Fruit fly (Drosophila melanogaster): ENCODE measurements around the gene CG9682.

The CG9682 gene

DNA sequence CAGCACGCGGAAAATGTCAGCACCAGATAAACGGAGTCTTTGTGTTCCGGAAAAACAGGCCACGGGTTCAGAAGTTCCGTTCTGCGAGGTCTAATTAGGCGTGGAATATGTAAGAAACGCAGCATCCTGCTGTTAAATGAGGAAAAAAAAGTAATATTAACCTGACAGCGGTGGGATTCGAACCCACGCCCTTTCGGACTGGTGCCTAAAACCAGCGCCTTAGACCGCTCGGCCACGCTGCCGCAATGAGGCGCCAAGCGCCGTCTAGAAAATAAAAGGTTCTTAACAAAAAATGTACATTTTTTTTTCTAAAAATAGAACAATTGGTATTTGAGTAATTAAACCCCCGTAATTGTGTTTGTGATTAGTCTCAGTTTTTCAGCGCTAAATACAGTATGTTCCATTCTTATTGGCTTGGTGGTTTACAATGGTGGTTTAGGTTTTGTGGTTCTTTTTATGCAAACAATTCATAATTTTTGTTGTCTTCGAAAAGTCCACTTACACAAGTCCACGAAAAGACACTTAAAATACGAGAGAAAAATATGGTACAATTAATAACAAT lies 2.8 kb upstream of the CG9682 start:
- no peak for TF ChIP-seq CG8478 (optimal IDR thresholded peaks at IDR 0.05)
- TF ChIP-seq psq (optimal IDR thresholded peaks at IDR 0.05): no peak
- no peak for TF ChIP-seq pan (optimal IDR thresholded peaks at IDR 0.05)
- TF ChIP-seq Dll (optimal IDR thresholded peaks at IDR 0.05): no peak
- no peak for TF ChIP-seq usp (GFP tag; optimal IDR thresholded peaks at IDR 0.05)
- TF ChIP-seq EcR (GFP tag; optimal IDR thresholded peaks at IDR 0.05): no peak

DNA sequence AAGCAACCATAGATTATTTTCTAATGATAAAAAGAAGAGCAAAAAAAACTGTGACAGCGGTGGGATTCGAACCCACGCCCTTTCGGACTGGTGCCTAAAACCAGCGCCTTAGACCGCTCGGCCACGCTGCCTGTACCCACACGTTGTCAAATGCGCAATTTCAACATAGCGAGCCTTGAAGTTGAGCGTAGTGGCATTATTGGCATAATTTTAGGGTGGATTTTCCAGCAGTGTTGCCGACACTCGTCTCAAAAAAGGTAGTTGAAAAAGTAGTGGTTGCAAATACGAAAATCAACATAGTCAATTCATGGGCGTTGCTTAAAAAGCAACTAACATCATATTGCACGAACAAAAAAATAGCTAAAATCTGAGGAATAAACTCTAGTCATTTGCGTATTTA lies 2.2 kb upstream of the CG9682 start:
- no peak for TF ChIP-seq psq (optimal IDR thresholded peaks at IDR 0.05)
- no peak for TF ChIP-seq EcR (GFP tag; optimal IDR thresholded peaks at IDR 0.05)
- no peak for TF ChIP-seq CG8478 (optimal IDR thresholded peaks at IDR 0.05)
- no peak for TF ChIP-seq usp (GFP tag; optimal IDR thresholded peaks at IDR 0.05)
- TF ChIP-seq Dll (optimal IDR thresholded peaks at IDR 0.05): no peak
- TF ChIP-seq pan (optimal IDR thresholded peaks at IDR 0.05): no peak

DNA sequence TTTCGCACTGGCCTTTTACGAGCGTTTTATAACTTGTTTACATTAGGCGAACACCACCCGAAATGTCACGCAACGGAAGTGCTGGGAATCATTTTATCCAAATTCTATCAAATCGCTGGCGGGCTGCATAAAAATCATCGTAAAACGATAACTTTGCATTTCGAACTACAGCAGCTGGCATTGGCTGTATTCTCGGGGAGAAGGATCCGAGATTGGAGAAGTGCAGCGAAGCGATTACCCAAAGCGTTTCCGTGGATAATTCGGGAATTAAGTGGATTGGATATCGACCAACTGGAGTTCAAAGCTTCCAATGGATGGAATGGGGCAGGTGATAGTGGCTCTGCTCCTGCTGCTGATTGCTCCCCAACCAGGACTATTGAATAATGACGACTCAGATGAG lies 1.4 kb upstream of the CG9682 start, which contains the start of gene CG34299:
Gene CG34299, plus strand, starts transcription at position 301 of the 400 bp plus-strand sequence.
- TF ChIP-seq usp (GFP tag; optimal IDR thresholded peaks at IDR 0.05): no peak
- TF ChIP-seq CG8478 (optimal IDR thresholded peaks at IDR 0.05): no peak
- TF ChIP-seq EcR (GFP tag; optimal IDR thresholded peaks at IDR 0.05): no peak
- no peak for TF ChIP-seq psq (optimal IDR thresholded peaks at IDR 0.05)
- TF ChIP-seq Dll (optimal IDR thresholded peaks at IDR 0.05): no peak
- no peak for TF ChIP-seq pan (optimal IDR thresholded peaks at IDR 0.05)

DNA sequence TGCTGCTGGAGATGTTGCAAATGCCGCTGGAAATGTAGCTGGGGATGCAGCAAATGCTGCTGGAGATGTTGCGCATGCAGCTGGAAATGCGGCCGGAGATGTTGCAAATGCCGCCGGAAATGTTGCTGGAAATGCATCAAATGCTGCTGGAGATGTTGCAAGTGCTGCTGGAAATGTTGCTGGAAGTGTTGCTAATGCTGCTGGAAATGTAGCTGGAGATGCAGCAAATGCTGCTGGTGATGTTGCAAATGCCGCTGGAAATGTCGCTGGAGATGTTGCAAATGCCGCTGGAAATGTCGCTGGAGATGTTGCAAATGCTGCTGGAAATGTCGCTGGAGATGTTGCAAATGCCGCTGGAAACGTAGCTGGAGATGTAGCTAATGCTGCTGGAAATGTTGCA lies 1.6 kb downstream of the CG9682 start:
- no peak for TF ChIP-seq CG8478 (optimal IDR thresholded peaks at IDR 0.05)
- TF ChIP-seq usp (GFP tag; optimal IDR thresholded peaks at IDR 0.05): no peak
- no peak for TF ChIP-seq psq (optimal IDR thresholded peaks at IDR 0.05)
- no peak for TF ChIP-seq EcR (GFP tag; optimal IDR thresholded peaks at IDR 0.05)
- no peak for TF ChIP-seq pan (optimal IDR thresholded peaks at IDR 0.05)
- no peak for TF ChIP-seq Dll (optimal IDR thresholded peaks at IDR 0.05)

DNA sequence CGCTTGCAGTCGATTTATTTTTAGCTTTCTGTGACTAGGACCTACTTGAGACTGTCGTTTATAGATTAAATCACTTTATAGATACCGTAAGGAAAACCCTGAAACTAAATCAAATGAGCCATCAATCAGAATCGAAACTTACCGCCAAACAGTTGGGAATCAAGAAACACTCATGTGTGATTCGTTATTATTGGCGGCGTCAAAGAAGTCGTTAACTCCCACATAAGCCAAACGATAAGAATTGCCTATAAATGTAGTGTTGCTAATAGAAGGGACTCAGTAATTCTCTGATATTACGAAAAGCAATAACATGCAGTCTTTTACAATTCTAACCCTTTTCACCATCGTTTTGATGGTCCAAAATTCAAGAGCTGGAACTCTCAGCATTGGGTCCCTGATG lies 2.2 kb downstream of the CG9682 start, which contains the start of gene CG18404:
Gene CG18404, plus strand, starts transcription at position 301 of the 400 bp plus-strand sequence.
- TF ChIP-seq psq (optimal IDR thresholded peaks at IDR 0.05) (no peak), usp (GFP tag; optimal IDR thresholded peaks at IDR 0.05) (no peak), Dll (optimal IDR thresholded peaks at IDR 0.05) (no peak), EcR (GFP tag; optimal IDR thresholded peaks at IDR 0.05) (no peak), CG8478 (optimal IDR thresholded peaks at IDR 0.05) (no peak), pan (optimal IDR thresholded peaks at IDR 0.05) (no peak)

DNA sequence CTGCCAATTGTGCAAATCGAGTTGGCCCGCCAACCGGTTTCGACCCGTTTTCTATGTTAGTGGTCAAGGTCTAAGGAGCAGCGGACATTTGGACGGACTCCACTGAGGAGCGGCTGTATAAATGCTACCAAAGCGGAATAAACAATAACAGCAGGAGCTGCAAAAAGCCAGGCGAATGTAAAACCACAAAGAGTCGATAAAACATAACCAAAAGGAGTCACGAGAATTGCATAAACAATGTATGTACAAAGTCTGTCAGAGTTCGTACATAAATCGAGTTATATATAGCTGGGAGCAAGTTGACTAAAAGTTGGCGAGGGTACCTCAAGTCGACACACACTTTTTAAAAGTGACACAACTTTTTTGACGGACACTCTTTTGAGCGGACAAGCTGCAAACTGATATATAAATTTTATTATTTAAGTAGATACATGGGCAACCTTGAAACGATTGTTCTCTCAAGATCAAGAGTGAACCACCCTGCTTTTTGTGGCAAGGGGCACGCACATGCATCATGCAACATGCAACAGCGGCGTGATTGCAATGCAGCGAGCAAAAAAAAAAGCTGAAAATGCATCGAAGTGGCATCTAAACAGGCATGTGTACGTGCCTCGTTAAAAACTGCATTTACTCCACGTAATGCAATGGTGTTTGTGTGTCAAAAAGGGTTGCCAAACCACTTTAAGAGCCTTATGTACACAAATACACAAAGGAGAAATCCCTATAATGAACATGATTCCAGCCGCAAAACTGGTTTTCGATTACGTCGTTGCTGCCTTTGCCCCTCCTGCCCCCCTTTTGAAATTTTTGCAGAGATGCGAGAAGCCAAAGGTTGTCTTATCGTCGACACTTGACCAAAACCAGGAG lies 4.8 kb downstream of the CG9682 start:
- TF ChIP-seq pan (optimal IDR thresholded peaks at IDR 0.05) (no peak), CG8478 (optimal IDR thresholded peaks at IDR 0.05) (no peak), usp (GFP tag; optimal IDR thresholded peaks at IDR 0.05) (no peak), psq (optimal IDR thresholded peaks at IDR 0.05) (no peak), EcR (GFP tag; optimal IDR thresholded peaks at IDR 0.05) (no peak), Dll (optimal IDR thresholded peaks at IDR 0.05) (no peak)

DNA sequence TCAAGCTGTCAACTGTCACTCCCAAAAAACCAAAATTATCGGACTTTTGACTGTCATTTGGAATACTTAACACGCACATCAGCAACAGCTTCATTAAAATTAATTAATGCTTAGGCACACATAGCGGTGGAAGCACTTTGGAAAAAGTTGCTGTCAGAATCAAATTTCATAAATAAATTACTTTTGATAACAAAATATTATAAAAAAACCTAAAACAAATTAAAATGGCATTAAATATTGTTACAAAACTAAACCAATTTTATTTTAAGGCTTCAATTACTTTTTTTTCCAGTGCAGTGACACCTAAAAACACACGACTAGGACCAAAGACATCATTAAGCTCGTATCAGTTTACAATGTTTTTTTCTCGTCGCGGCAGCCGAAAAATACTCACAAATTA lies 5.5 kb downstream of the CG9682 start:
- no peak for TF ChIP-seq psq (optimal IDR thresholded peaks at IDR 0.05)
- TF ChIP-seq Dll (optimal IDR thresholded peaks at IDR 0.05): no peak
- no peak for TF ChIP-seq CG8478 (optimal IDR thresholded peaks at IDR 0.05)
- no peak for TF ChIP-seq usp (GFP tag; optimal IDR thresholded peaks at IDR 0.05)
- no peak for TF ChIP-seq EcR (GFP tag; optimal IDR thresholded peaks at IDR 0.05)
- no peak for TF ChIP-seq pan (optimal IDR thresholded peaks at IDR 0.05)

DNA sequence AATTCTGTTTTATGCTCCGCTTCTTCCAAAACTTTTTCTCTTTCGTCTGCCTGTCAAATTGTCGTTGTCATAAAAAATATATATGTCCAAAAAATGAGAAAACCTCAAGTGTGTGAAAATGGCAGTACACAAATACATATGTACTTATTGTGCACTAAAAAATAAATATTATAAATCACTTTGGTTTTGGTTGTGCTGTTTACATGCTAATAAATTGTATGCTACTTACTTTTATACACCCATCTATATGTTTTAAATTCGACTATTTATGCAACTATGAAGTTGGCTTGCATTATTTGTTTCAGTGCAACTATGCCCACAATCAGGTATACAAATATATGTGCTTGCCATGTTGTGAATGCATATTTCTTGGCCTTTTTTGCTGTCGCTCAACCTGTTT lies 6.9 kb downstream of the CG9682 start:
- no peak for TF ChIP-seq CG8478 (optimal IDR thresholded peaks at IDR 0.05)

DNA sequence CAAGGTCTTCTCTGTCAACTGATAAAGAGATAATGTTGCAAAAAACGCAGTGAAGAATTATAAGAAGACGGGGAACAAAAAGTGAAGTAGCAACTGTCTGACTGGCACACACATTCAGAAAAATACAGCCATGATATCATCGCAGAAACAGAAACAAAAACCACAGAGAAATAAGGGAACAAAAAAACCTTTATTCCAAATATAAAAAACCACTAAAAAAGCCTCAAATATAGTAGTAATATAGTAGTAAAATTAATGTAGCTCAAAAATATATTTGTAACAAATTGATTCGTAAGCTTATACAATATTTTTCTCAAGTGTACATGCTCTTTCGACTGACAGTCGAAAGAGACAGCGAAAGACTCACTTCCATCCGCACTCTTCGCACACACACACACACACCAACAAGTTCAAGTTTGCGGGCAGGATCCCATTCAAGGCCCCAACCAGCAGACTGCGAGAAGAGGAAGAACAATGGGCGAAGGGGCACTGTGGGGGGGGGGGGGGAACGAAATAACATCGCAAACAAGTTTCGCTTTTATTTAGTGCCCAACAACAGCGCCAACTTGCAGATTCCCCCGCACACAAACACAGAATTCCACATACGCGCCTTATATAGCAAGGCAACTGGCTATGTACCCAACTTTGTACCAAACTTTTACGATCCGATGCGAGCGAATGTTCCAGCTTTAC lies 7.7 kb downstream of the CG9682 start:
- TF ChIP-seq psq (optimal IDR thresholded peaks at IDR 0.05) (no peak), EcR (GFP tag; optimal IDR thresholded peaks at IDR 0.05) (no peak), Dll (optimal IDR thresholded peaks at IDR 0.05) (no peak), usp (GFP tag; optimal IDR thresholded peaks at IDR 0.05) (no peak), CG8478 (optimal IDR thresholded peaks at IDR 0.05) (no peak), pan (optimal IDR thresholded peaks at IDR 0.05) (no peak)

DNA sequence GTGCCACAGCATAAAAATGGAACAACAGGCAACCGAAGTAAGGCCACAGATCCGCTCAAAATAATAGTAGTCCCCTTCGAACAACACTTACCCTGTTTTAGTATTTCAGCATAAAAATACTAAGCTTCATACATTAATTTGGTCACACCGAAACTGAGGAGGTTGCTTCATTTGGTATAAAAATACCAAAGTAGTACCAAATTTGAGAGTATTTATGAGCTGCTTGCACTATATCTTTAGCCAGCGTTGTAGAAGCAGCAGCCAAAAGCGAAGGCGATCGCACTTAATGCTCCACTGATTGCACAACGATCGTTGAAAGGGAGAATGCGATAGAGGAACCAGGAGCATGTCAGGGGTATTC lies 8.2 kb downstream of the CG9682 start:
- TF ChIP-seq pan (optimal IDR thresholded peaks at IDR 0.05): no peak
- no peak for TF ChIP-seq CG8478 (optimal IDR thresholded peaks at IDR 0.05)
- TF ChIP-seq Dll (optimal IDR thresholded peaks at IDR 0.05): no peak
- TF ChIP-seq psq (optimal IDR thresholded peaks at IDR 0.05): no peak
- TF ChIP-seq usp (GFP tag; optimal IDR thresholded peaks at IDR 0.05): no peak
- TF ChIP-seq EcR (GFP tag; optimal IDR thresholded peaks at IDR 0.05): no peak

DNA sequence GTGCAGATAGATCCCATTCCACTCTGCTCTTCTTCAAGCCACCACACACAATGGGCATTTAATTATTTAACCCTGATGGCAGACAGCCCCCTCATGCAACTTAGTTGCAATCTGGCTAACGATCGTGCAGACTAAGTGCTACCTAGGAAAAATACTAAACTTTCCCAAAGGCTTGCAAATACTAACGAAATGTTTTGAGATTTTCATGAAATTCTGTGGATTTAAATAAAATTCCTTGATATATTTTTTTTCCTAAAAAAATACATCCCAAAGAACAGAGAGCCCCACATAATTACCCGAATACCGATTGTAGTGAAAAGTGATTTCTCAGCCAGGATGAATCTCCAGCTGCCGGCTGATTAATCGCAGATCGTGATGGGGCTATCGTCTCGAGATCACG lies 8.8 kb downstream of the CG9682 start:
- TF ChIP-seq EcR (GFP tag; optimal IDR thresholded peaks at IDR 0.05): no peak

DNA sequence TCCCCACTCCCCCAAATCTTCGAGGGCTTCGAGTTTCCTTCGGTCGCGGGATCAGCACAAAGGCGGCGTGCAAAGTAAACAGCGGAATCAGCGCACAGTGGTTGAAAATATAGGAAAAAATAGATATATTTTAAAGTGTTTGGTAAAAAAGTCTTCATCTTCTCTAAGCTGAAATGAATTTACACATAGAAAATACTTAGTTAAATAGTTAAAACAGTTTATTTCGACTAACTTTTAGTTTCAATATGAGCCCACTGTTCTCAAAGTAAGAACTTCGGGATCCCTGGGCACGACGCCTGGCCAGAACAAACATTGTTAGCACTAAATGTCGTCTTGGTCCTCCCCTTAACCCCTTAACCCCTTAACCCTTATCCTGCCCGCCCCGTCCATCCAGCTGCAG lies 11.1 kb downstream of the CG9682 start:
- no peak for TF ChIP-seq pan (optimal IDR thresholded peaks at IDR 0.05)
- no peak for TF ChIP-seq usp (GFP tag; optimal IDR thresholded peaks at IDR 0.05)
- TF ChIP-seq CG8478 (optimal IDR thresholded peaks at IDR 0.05): no peak
- no peak for TF ChIP-seq Dll (optimal IDR thresholded peaks at IDR 0.05)
- peak in 1 of 2 experiments; percentile 28 for TF ChIP-seq EcR (GFP tag; optimal IDR thresholded peaks at IDR 0.05)
- no peak for TF ChIP-seq psq (optimal IDR thresholded peaks at IDR 0.05)

Data from whole organism.